Fruit fly (Drosophila melanogaster) S2 (cell line): ENCODE results near the gene CG43248.

Experiments
- CG8478 ChIP-seq: fragments of >200 bp; optimal IDR thresholded peaks from 2 replicates; lab custom pipeline; 2018
- CTCF ChIP-seq, 2 experiments: fragments of >200 bp; optimal IDR thresholded peaks; 2 replicates each; lab custom pipeline; 2018

DNA sequence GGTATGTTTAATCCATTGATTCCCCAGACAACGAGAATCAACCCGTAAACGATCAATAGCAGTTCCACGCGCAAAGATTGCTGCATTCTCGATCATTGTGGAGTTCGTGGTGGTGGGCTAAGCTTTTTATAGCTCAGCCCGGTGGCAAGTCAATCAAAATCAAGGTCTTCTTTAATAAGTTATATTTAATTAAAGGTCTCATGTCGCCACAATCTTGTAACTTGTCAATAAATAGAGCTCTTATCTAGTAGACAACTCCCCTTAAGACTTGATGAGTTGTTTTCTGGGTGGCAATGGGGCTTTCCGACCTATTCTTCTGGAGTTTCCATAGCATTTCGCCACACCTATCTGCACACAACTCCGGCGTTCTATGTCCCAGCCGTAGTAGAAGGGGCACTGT is 3.2 kb downstream of the CG43248 start, which contains the start of gene CG42728:
- TF ChIP-seq CG8478 (lab: Kevin White, UChicago) (no peak), CTCF (optimal IDR thresholded peaks at IDR 0.05; lab: Kevin White, UChicago) (no peak)
